Worm (Caenorhabditis elegans) whole organism, young adult: ENCODE measurements around the gene D1053.3.

ENCODE experiments used
- F37B4.10 ChIP-seq: fragments of 200-800 bp; sonication (Bioruptor generic); IDR thresholded peaks from 2 replicates; pipeline ENCODE4 v1.3.6; 2022; ENCODE audit warnings: missing genetic modification characterization, missing compliant biosample characterization
- ama-1 ChIP-seq, 3 experiments: fragments of 150-350 bp in 1 of 3; sonication (generic microtip) in 2 of 3; optimal IDR thresholded peaks; 2 replicates each; lab custom pipeline; 2014 to 2018; ENCODE audit warnings: missing biosample characterization in 2 of 3, missing genetic modification characterization in 2 of 3, missing genetic modification reagents in 2 of 3
- ceh-27 ChIP-seq: fragments of 200-800 bp; sonication (Bioruptor generic); optimal IDR thresholded peaks from 2 replicates; lab custom pipeline; 2018; ENCODE audit warnings: mild to moderate bottlenecking, missing genetic modification characterization, moderate library complexity, missing compliant biosample characterization
- chd-7 ChIP-seq: sonication (generic microtip); optimal IDR thresholded peaks from 2 replicates; lab custom pipeline; 2016; ENCODE audit warnings: mild to moderate bottlenecking, missing genetic modification characterization, moderate library complexity, missing compliant biosample characterization
- him-1 ChIP-seq: sonication (generic microtip); optimal IDR thresholded peaks from 2 replicates; lab custom pipeline; 2016; ENCODE audit warnings: missing genotype, missing genetic modification reagents, missing genetic modification characterization, missing compliant biosample characterization
- madf-3 ChIP-seq: fragments of 200-800 bp; sonication (Bioruptor generic); IDR thresholded peaks from 2 replicates; pipeline ENCODE4 v1.3.6; 2022; ENCODE audit warnings: missing genetic modification reagents, missing genetic modification characterization, missing compliant biosample characterization
- snpc-3.4 ChIP-seq: sonication (generic microtip); optimal IDR thresholded peaks from 2 replicates; lab custom pipeline; 2017; ENCODE audit warnings: missing genetic modification characterization, mild to moderate bottlenecking, missing compliant biosample characterization, antibody characterized with exemption, moderate library complexity, missing genotype, missing genetic modification reagents
- tbx-9 ChIP-seq: sonication (generic microtip); optimal IDR thresholded peaks from 2 replicates; lab custom pipeline; 2016; ENCODE audit warnings: borderline replicate concordance, missing genetic modification characterization, inconsistent platforms, missing compliant biosample characterization
- unc-62 ChIP-seq: fragments of 150-350 bp; optimal IDR thresholded peaks from 2 replicates; lab custom pipeline; 2014; ENCODE audit warnings: missing biosample characterization, missing genetic modification reagents, missing genetic modification characterization
- zfh-2 ChIP-seq: fragments of 200-800 bp; sonication (Bioruptor generic); conservative IDR thresholded peaks from 2 replicates; pipeline ENCODE4 v1.3.6; 2022; ENCODE audit warnings: missing genetic modification reagents, missing genetic modification characterization, missing compliant biosample characterization
- ztf-22 ChIP-seq: fragments of 200-800 bp; sonication (Bioruptor generic); optimal IDR thresholded peaks from 2 replicates; lab custom pipeline; 2018; ENCODE audit warnings: mild to moderate bottlenecking, missing genetic modification characterization, moderate library complexity, missing compliant biosample characterization
- ztf-25 ChIP-seq: fragments of 200-800 bp; sonication (Bioruptor generic); IDR thresholded peaks from 2 replicates; pipeline ENCODE4 v1.3.6; 2022; ENCODE audit warnings: missing genetic modification reagents, missing genetic modification characterization, missing compliant biosample characterization

DNA sequence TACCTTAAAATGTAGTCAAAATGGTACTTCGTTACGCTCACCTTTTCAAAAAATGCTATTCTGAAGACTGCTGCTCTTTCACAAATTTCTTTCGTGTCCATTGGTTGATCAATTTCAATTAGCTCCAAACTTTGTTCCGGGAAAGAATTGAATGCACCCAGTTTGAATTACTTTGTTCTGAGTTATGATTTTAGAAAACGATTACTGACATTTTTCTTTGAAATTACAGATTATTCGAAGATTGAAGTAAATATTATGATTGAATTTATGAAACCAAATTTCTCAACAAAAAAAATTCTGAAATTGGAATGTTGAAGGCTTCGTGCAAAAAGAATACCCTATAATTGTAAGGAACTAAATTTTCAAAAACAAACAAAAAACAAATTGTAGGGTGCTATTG lies 47.3 kb upstream of the D1053.3 start, which contains the start of gene Y102F5A.1:
- TF ChIP-seq ztf-22 (GFP tag; lab: Kevin White, UChicago) (no peak), ztf-25 (GFP tag; lab: Robert Waterston, UW) (no peak), ama-1 (optimal IDR thresholded peaks at IDR 0.05; lab: Kevin White, UChicago) (no peak), ama-1 (GFP tag; optimal IDR thresholded peaks at IDR 0.05; lab: Kevin White, UChicago) (no peak), unc-62 (GFP tag; lab: Kevin White, UChicago) (no peak), tbx-9 (no peak), F37B4.10 (GFP tag; lab: Robert Waterston, UW) (no peak), zfh-2 (no peak), chd-7 (tag; lab: Kevin White, UChicago) (no peak), ceh-27 (GFP tag; lab: Kevin White, UChicago) (no peak), him-1 (tag; lab: Kevin White, UChicago) (no peak), snpc-3.4 (tag; lab: Kevin White, UChicago) (no peak), madf-3 (GFP tag; lab: Robert Waterston, UW) (no peak)
